Worm (Caenorhabditis elegans) whole organism, mixed stage, embryonic: ENCODE results near the gene akt-2.

Experiments
- M03D4.4 ChIP-seq: sonication (generic microtip); optimal IDR thresholded peaks from 2 replicates; lab custom pipeline; 2017; ENCODE audit warnings: mild to moderate bottlenecking, missing genetic modification characterization, missing compliant biosample characterization
- blmp-1 ChIP-seq: fragments of 150-350 bp; optimal IDR thresholded peaks from 2 replicates; lab custom pipeline; 2014; ENCODE audit warnings: missing biosample characterization, missing genetic modification characterization
- cnd-1 ChIP-seq: fragments of 200-800 bp; sonication (Bioruptor generic); optimal IDR thresholded peaks from 2 replicates; lab custom pipeline; 2018; ENCODE audit warnings: mild to moderate bottlenecking, missing genetic modification characterization, missing compliant biosample characterization
- flh-1 ChIP-seq: fragments of 200-800 bp; sonication (Bioruptor generic); optimal IDR thresholded peaks from 2 replicates; lab custom pipeline; 2018; ENCODE audit warnings: mild to moderate bottlenecking, missing genetic modification characterization, moderate library complexity, missing compliant biosample characterization
- lin-32 ChIP-seq: fragments of 200-800 bp; sonication (Bioruptor generic); optimal IDR thresholded peaks from 2 replicates; lab custom pipeline; 2018; ENCODE audit warnings: mild to moderate bottlenecking, missing genetic modification characterization, missing compliant biosample characterization
- lsy-2 ChIP-seq: fragments of 150-350 bp; optimal IDR thresholded peaks from 2 replicates; lab custom pipeline; 2014; ENCODE audit warnings: missing biosample characterization, missing genetic modification characterization
- mab-5 ChIP-seq: fragments of 150-350 bp; optimal IDR thresholded peaks from 2 replicates; lab custom pipeline; 2014; ENCODE audit warnings: missing biosample characterization, missing genetic modification characterization
- nhr-12 ChIP-seq: fragments of 150-350 bp; optimal IDR thresholded peaks from 2 replicates; lab custom pipeline; 2014; ENCODE audit warnings: missing biosample characterization, missing genetic modification characterization
- pha-4 ChIP-seq: fragments of 150-350 bp; optimal IDR thresholded peaks from 2 replicates; lab custom pipeline; 2018; ENCODE audit warnings: missing biosample characterization, missing genetic modification reagents, missing genetic modification characterization
- snpc-4 ChIP-seq: fragments of 150-350 bp; optimal IDR thresholded peaks from 2 replicates; lab custom pipeline; 2014; ENCODE audit warnings: missing biosample characterization, missing genetic modification characterization
- zip-8 ChIP-seq: fragments of 150-350 bp; optimal IDR thresholded peaks from 2 replicates; lab custom pipeline; 2014; ENCODE audit warnings: missing biosample characterization, missing genetic modification characterization
- ztf-11 ChIP-seq: fragments of 150-350 bp; optimal IDR thresholded peaks from 2 replicates; lab custom pipeline; 2014; ENCODE audit warnings: missing biosample characterization, missing genetic modification characterization

DNA sequence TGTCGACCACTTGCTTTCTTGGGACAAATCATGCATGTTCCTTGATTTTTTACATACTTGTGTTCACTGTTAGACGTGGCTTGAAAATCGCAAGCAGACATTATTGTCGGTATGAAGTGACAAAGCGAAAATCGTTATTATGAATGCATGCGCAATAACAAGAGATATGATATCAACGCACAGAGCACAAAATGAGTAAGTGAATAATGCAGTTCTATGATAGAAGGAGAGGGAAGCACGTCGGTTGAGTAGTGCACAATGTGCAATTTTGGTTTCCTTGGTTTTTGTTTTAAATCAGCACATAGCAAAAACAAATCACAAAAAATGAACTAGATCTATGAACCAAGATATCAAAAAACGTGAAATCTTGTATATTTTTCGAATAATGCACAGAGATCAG lies 34.2 kb upstream of the akt-2 start, which contains the start of gene nhr-281:
- no peak for TF ChIP-seq zip-8 (tag; lab: Kevin White, UChicago)
- no peak for TF ChIP-seq lsy-2 (tag; lab: Kevin White, UChicago)
- TF ChIP-seq nhr-12 (tag; lab: Kevin White, UChicago): no peak
- no peak for TF ChIP-seq cnd-1 (tag; lab: Kevin White, UChicago)
- no peak for TF ChIP-seq blmp-1
- no peak for TF ChIP-seq ztf-11 (tag; lab: Kevin White, UChicago)
- no peak for TF ChIP-seq lin-32
- no peak for TF ChIP-seq M03D4.4 (tag; lab: Kevin White, UChicago)
- no peak for TF ChIP-seq mab-5 (tag; lab: Kevin White, UChicago)
- TF ChIP-seq pha-4: no peak
- TF ChIP-seq flh-1 (GFP tag; lab: Kevin White, UChicago): no peak
- TF ChIP-seq snpc-4 (tag; lab: Kevin White, UChicago): no peak
